Worm (Caenorhabditis elegans): ENCODE results near the gene vps-33.1.

vps-33.1 gene

DNA sequence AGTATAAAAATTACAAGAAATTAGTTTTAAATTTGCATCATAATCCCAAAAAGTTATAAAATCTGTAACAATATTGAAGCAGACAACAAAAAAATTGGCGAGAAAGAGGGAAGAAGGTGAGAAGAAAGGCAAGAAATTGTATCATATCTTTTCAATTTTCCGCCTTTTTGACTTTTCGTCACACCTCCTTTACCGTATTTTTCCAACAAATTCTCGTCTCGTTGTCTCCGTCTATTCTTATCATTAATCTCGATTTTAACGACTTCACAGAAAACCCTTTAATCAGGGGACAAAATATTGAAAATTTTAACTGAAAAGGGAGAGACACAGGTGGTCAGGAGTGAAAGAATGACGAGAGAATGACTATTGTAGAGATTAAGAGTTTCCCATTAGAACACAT is 12.2 kb downstream of the vps-33.1 start:
- no peak for TF ChIP-seq ztf-16 (tag; optimal IDR thresholded peaks at IDR 0.05)
- no peak for TF ChIP-seq ref-2 (tag; optimal IDR thresholded peaks at IDR 0.05)

DNA sequence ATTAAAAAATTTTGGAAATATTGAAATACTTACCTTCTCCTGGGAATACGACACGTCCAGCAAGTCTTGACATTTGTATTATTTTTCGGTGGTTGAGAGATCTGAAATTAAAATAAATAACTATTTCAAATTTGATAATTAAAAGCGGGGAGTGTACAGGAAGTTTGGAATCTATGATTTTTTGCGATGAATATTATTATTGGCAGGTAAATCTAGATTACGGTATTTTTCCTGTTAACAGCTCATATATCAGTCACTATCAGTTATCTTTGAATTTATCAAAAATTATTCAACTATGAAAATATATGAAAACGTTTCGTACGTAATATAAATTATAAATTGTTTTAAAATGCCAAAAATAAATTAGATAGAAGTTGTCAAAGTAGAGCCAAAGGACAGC is 15.4 kb downstream of the vps-33.1 start, which contains the start of gene B0303.14:
B0303.14 (minus strand) TSS at position 101 of the 400 bp plus-strand sequence.
- TF ChIP-seq unc-55 (GFP tag; optimal IDR thresholded peaks at IDR 0.05): no peak
- no peak for TF ChIP-seq mec-3 (tag; optimal IDR thresholded peaks at IDR 0.05; ENCODE audit: borderline replicate concordance)
- TF ChIP-seq pha-4 (tag; optimal IDR thresholded peaks at IDR 0.05): no peak
- TF ChIP-seq fkh-10 (GFP tag; optimal IDR thresholded peaks at IDR 0.05): no peak
- TF ChIP-seq ceh-31 (tag; optimal IDR thresholded peaks at IDR 0.05): no peak
- no peak for TF ChIP-seq ceh-34 (tag; optimal IDR thresholded peaks at IDR 0.05)
- no peak for TF ChIP-seq T23F11.4 (GFP tag; optimal IDR thresholded peaks at IDR 0.05)
- no peak for TF ChIP-seq tbx-7 (tag; optimal IDR thresholded peaks at IDR 0.05)
- no peak for TF ChIP-seq ahr-1 (tag; optimal IDR thresholded peaks at IDR 0.05)
- no peak for TF ChIP-seq ceh-18 (tag; optimal IDR thresholded peaks at IDR 0.05)
- no peak for TF ChIP-seq pag-3 (tag; optimal IDR thresholded peaks at IDR 0.05; ENCODE audit: borderline replicate concordance)

DNA sequence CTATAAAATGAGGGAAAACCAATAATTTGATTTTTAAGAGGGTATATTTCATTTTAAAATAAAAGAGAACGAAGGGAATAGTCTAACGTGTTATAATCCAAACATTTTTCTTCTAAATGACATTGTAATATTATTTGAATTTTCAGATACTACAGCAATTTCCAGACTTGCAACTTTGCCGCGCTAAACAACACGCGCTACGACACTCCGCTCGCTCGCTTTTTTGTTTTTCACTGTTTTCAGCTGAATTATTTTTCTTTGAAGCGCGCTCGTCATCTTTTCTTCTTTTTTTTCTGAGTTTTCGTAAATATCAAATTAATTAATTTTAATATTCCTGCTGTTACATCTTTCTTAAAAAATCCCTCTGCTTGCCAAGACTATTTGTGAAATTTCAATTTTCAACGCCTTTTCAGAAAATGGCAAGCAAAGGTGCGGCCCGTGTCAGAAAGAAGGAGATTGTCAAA is 16.5 kb downstream of the vps-33.1 start, which contains the start of gene mrpl-11:
mrpl-11 (plus strand) TSS at position 414 of the 464 bp plus-strand sequence.
- TF ChIP-seq ceh-6 (GFP tag; optimal IDR thresholded peaks at IDR 0.05): no peak
- TF ChIP-seq pat-9 (tag; optimal IDR thresholded peaks at IDR 0.05): no peak
- no peak for TF ChIP-seq unc-3 (GFP tag; conservative IDR thresholded peaks at IDR 0.05)
- no peak for TF ChIP-seq unc-3 (tag; optimal IDR thresholded peaks at IDR 0.05)
- no peak for TF ChIP-seq pax-1 (tag; optimal IDR thresholded peaks at IDR 0.05)
- TF ChIP-seq dmd-4 (tag; optimal IDR thresholded peaks at IDR 0.05; ENCODE audit: borderline replicate concordance): no peak
- no peak for TF ChIP-seq ceh-24 (tag; optimal IDR thresholded peaks at IDR 0.05)
- TF ChIP-seq hlh-6 (tag; optimal IDR thresholded peaks at IDR 0.05): no peak
- no peak for TF ChIP-seq npax-4 (tag; optimal IDR thresholded peaks at IDR 0.05)
- TF ChIP-seq nhr-232 (tag; optimal IDR thresholded peaks at IDR 0.05): no peak
- no peak for TF ChIP-seq mec-3 (tag; optimal IDR thresholded peaks at IDR 0.05; ENCODE audit: borderline replicate concordance)
- no peak for TF ChIP-seq zip-5 (tag; optimal IDR thresholded peaks at IDR 0.05)
- no peak for TF ChIP-seq T23F11.4 (GFP tag; optimal IDR thresholded peaks at IDR 0.05)
- TF ChIP-seq ztf-16 (tag; optimal IDR thresholded peaks at IDR 0.05): no peak
- no peak for TF ChIP-seq dve-1 (tag; optimal IDR thresholded peaks at IDR 0.05)

DNA sequence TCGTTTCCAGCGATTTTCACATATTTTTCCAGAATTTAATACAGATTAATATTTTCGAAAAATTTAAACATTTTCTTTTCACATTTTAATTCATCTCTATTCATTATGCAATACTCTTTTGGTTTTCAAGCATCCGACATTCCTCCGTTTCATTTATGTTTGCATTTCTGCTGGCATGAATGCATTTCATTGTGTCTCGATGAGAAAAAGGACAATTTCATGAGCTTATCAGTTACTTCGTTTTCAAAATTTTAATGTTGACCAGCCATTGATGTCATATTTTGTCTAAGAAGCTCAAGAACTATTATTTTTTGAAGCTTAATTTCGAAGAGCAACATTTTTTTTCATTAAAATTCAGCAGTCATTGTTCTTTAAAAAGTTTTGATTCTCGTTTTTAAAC is 17.9 kb downstream of the vps-33.1 start:
- TF ChIP-seq Y22D7AL.16 (tag; optimal IDR thresholded peaks at IDR 0.05) (no peak), sdc-2 (tag; optimal IDR thresholded peaks at IDR 0.05) (no peak), ahr-1 (tag; optimal IDR thresholded peaks at IDR 0.05) (no peak), nfya-1 (tag; optimal IDR thresholded peaks at IDR 0.05) (no peak), ceh-14 (tag; optimal IDR thresholded peaks at IDR 0.05) (no peak), ets-4 (tag; optimal IDR thresholded peaks at IDR 0.05) (no peak), fkh-10 (GFP tag; optimal IDR thresholded peaks at IDR 0.05) (no peak), fkh-6 (tag; optimal IDR thresholded peaks at IDR 0.05) (no peak), dmd-4 (tag; optimal IDR thresholded peaks at IDR 0.05; ENCODE audit: borderline replicate concordance) (no peak), eyg-1 (tag; optimal IDR thresholded peaks at IDR 0.05) (no peak), T23F11.4 (GFP tag; optimal IDR thresholded peaks at IDR 0.05) (no peak), K09A11.1 (tag; optimal IDR thresholded peaks at IDR 0.05; ENCODE audit: insufficient read depth) (no peak), C08G9.2 (tag; optimal IDR thresholded peaks at IDR 0.05) (no peak), pax-1 (tag; optimal IDR thresholded peaks at IDR 0.05) (no peak), nhr-232 (tag; optimal IDR thresholded peaks at IDR 0.05) (no peak), sox-4 (tag; optimal IDR thresholded peaks at IDR 0.05) (no peak), ceh-31 (tag; optimal IDR thresholded peaks at IDR 0.05) (no peak), pqm-1 (tag; optimal IDR thresholded peaks at IDR 0.05) (no peak)

Measured in whole organism, late embryonic.